ENCODE assay signal across 3 fruit fly cellular contexts in the genomic region with DNA sequence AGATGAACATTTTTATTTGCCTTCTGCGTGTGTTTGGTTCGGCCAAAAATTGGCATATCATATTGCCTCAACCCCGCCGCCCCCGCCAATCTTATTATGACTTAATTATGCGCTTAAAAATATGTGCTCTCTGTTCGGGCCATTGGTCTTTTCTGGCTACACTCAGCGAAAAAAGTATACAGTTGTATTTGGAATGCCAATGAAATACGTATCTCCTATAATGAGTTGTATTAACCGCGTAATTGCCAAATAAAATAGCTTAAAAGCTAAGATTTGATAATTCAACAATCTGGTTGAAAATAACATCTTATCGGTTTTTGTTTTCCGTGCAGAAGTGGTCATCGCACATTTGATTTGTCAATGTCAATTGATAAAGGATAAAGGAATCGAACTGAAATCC.
TF ChIP-seq lines count a peak whose summit lies in the region.

No protein-coding gene starts in this region.

- no peak for TF ChIP-seq CTCF in whole organism, embryonic (GFP tag; optimal IDR thresholded peaks at IDR 0.05; lab: Kevin White, UChicago)

TF ChIP-seq in whole organism, embryonic, 481 proteins besides CTCF, POLR2A, EP300 and RAD21 (continues in another document):
- no peak for TF ChIP-seq CG33213 (GFP tag; optimal IDR thresholded peaks at IDR 0.05; lab: Kevin White, UChicago)
- TF ChIP-seq CG13894 (tag; optimal IDR thresholded peaks at IDR 0.05; lab: Kevin White, UChicago) = no peak
- TF ChIP-seq CG2712 (tag; optimal IDR thresholded peaks at IDR 0.05; lab: Kevin White, UChicago) = no peak
- TF ChIP-seq Six4 (GFP tag; optimal IDR thresholded peaks at IDR 0.05; lab: Kevin White, UChicago) = no peak
- TF ChIP-seq GATAe (GFP tag; conservative IDR thresholded peaks at IDR 0.05; lab: Robert Waterston, UW) = no peak
- no peak for TF ChIP-seq croc (GFP tag; conservative IDR thresholded peaks at IDR 0.05; lab: Robert Waterston, UW)
- TF ChIP-seq CG12155 (GFP tag; optimal IDR thresholded peaks at IDR 0.05; lab: Kevin White, UChicago) = no peak
- peak; percentile 10 for TF ChIP-seq nmo (GFP tag; optimal IDR thresholded peaks at IDR 0.05; lab: Kevin White, UChicago)
- TF ChIP-seq stwl (tag; optimal IDR thresholded peaks at IDR 0.05; lab: Kevin White, UChicago) = no peak
- no peak for TF ChIP-seq Jarid2 (GFP tag; optimal IDR thresholded peaks at IDR 0.05; lab: Kevin White, UChicago)
- no peak for TF ChIP-seq Doc2 (GFP tag; IDR thresholded peaks at IDR 0.05; lab: Robert Waterston, UW)
- TF ChIP-seq tna (GFP tag; IDR thresholded peaks at IDR 0.05; lab: Robert Waterston, UW; ENCODE audit: partially characterized antibody) = no peak
- no peak for TF ChIP-seq inv (GFP tag; IDR thresholded peaks at IDR 0.05; lab: Robert Waterston, UW; ENCODE audit: partially characterized antibody)
- TF ChIP-seq CG5953 (GFP tag; IDR thresholded peaks at IDR 0.05; lab: Robert Waterston, UW) = no peak
- TF ChIP-seq CG18011 (GFP tag; optimal IDR thresholded peaks at IDR 0.05; lab: Kevin White, UChicago) = no peak
- TF ChIP-seq toy (GFP tag; IDR thresholded peaks at IDR 0.05; lab: Robert Waterston, UW) = no peak
- TF ChIP-seq Lim3 (GFP tag; IDR thresholded peaks at IDR 0.05; lab: Robert Waterston, UW) = no peak
- no peak for TF ChIP-seq CG32532 (GFP tag; IDR thresholded peaks at IDR 0.05; lab: Robert Waterston, UW)
- no peak for TF ChIP-seq vfl (GFP tag; optimal IDR thresholded peaks at IDR 0.05; lab: Kevin White, UChicago)
- no peak for TF ChIP-seq CG8388 (GFP tag; optimal IDR thresholded peaks at IDR 0.05; lab: Kevin White, UChicago)
- TF ChIP-seq Dfd (GFP tag; optimal IDR thresholded peaks at IDR 0.05; lab: Kevin White, UChicago) = no peak
- TF ChIP-seq TFAM (GFP tag; optimal IDR thresholded peaks at IDR 0.05; lab: Kevin White, UChicago) = no peak
- no peak for TF ChIP-seq CG6272 (GFP tag; IDR thresholded peaks at IDR 0.05; lab: Robert Waterston, UW)
- TF ChIP-seq Adf1 (GFP tag; IDR thresholded peaks at IDR 0.05; lab: Robert Waterston, UW) = no peak
- no peak for TF ChIP-seq Dad (GFP tag; optimal IDR thresholded peaks at IDR 0.05; lab: Kevin White, UChicago)
- peak; percentile 17 for TF ChIP-seq CG17359 (tag; optimal IDR thresholded peaks at IDR 0.05; lab: Kevin White, UChicago)
- peak; percentile 25; the same call in 1 of the 2 replicates for TF ChIP-seq CG17328 (GFP tag; IDR thresholded peaks at IDR 0.05; lab: Robert Waterston, UW)
- TF ChIP-seq maf-S (GFP tag; optimal IDR thresholded peaks at IDR 0.05; lab: Kevin White, UChicago) = no peak
- no peak for TF ChIP-seq tll (GFP tag; optimal IDR thresholded peaks at IDR 0.05; lab: Kevin White, UChicago)
- TF ChIP-seq dimm (GFP tag; IDR thresholded peaks at IDR 0.05; lab: Robert Waterston, UW) = no peak

TF ChIP-seq in whole organism, prepupa, 60 proteins besides CTCF, POLR2A, EP300 and RAD21 (continues in another document):
- TF ChIP-seq CG9139 (GFP tag; optimal IDR thresholded peaks at IDR 0.05; lab: Kevin White, UChicago) (no peak), CG3919 (GFP tag; optimal IDR thresholded peaks at IDR 0.05; lab: Kevin White, UChicago) (peak; percentile 22), pdm3 (GFP tag; optimal IDR thresholded peaks at IDR 0.05; lab: Kevin White, UChicago) (peak; percentile 10), Eip93F (GFP tag; optimal IDR thresholded peaks at IDR 0.05; lab: Kevin White, UChicago) (no peak), CG6276 (GFP tag; optimal IDR thresholded peaks at IDR 0.05; lab: Kevin White, UChicago) (no peak), CG6808 (GFP tag; optimal IDR thresholded peaks at IDR 0.05; lab: Kevin White, UChicago) (no peak), dsx (GFP tag; optimal IDR thresholded peaks at IDR 0.05; lab: Kevin White, UChicago; ENCODE audit: poor library complexity, severe bottlenecking) (no peak), esn (GFP tag; optimal IDR thresholded peaks at IDR 0.05; lab: Kevin White, UChicago) (peak; percentile 33), CG8632 (GFP tag; optimal IDR thresholded peaks at IDR 0.05; lab: Kevin White, UChicago) (no peak), acj6 (GFP tag; optimal IDR thresholded peaks at IDR 0.05; lab: Kevin White, UChicago) (no peak), Smox (GFP tag; optimal IDR thresholded peaks at IDR 0.05; lab: Kevin White, UChicago) (peak; percentile 29), CG1621 (tag; optimal IDR thresholded peaks at IDR 0.05; lab: Kevin White, UChicago) (no peak), Sox14 (GFP tag; optimal IDR thresholded peaks at IDR 0.05; lab: Kevin White, UChicago) (peak; percentile 10), CG7368 (GFP tag; optimal IDR thresholded peaks at IDR 0.05; lab: Kevin White, UChicago) (no peak), CG8119 (GFP tag; IDR thresholded peaks at IDR 0.05; lab: Robert Waterston, UW) (no peak), Eip75B (GFP tag; optimal IDR thresholded peaks at IDR 0.05; lab: Kevin White, UChicago) (no peak), Gug (GFP tag; IDR thresholded peaks at IDR 0.05; lab: Robert Waterston, UW) (no peak), eg (GFP tag; IDR thresholded peaks at IDR 0.05; lab: Robert Waterston, UW) (no peak), net (GFP tag; optimal IDR thresholded peaks at IDR 0.05; lab: Kevin White, UChicago) (peak; percentile 11), Lpt (GFP tag; optimal IDR thresholded peaks at IDR 0.05; lab: Kevin White, UChicago) (no peak), CG10631 (GFP tag; optimal IDR thresholded peaks at IDR 0.05; lab: Kevin White, UChicago) (no peak), CG11294 (GFP tag; IDR thresholded peaks at IDR 0.05; lab: Robert Waterston, UW) (no peak), svp (GFP tag; lab: Kevin White, UChicago) (peak; percentile 80), fd59A (GFP tag; optimal IDR thresholded peaks at IDR 0.05; lab: Kevin White, UChicago) (no peak), CG10669 (GFP tag; optimal IDR thresholded peaks at IDR 0.05; lab: Kevin White, UChicago) (no peak), CG6854 (GFP tag; optimal IDR thresholded peaks at IDR 0.05; lab: Kevin White, UChicago) (no peak), CG32006 (GFP tag; optimal IDR thresholded peaks at IDR 0.05; lab: Kevin White, UChicago) (peak; percentile 1), achi (GFP tag; optimal IDR thresholded peaks at IDR 0.05; lab: Kevin White, UChicago) (peak; percentile 31), ss (GFP tag; optimal IDR thresholded peaks at IDR 0.05; lab: Kevin White, UChicago) (no peak), lz (GFP tag; optimal IDR thresholded peaks at IDR 0.05; lab: Kevin White, UChicago) (peak; percentile 32), dac (GFP tag; optimal IDR thresholded peaks at IDR 0.05; lab: Kevin White, UChicago) (no peak), CG4318 (GFP tag; optimal IDR thresholded peaks at IDR 0.05; lab: Kevin White, UChicago) (no peak)

TF ChIP-seq in whole organism, wandering third instar larva, 38 proteins besides CTCF, POLR2A, EP300 and RAD21:
- TF ChIP-seq usp (GFP tag; optimal IDR thresholded peaks at IDR 0.05; lab: Kevin White, UChicago) (no peak), fru (GFP tag; optimal IDR thresholded peaks at IDR 0.05; lab: Kevin White, UChicago) (peak; percentile 7), h (GFP tag; optimal IDR thresholded peaks at IDR 0.05; lab: Kevin White, UChicago) (peak; percentile 8), rgr (GFP tag; optimal IDR thresholded peaks at IDR 0.05; lab: Kevin White, UChicago) (peak; percentile 45), ey (GFP tag; optimal IDR thresholded peaks at IDR 0.05; lab: Kevin White, UChicago) (peak; percentile 15), psq (GFP tag; optimal IDR thresholded peaks at IDR 0.05; lab: Kevin White, UChicago) (no peak), Sp1 (GFP tag; optimal IDR thresholded peaks at IDR 0.05; lab: Kevin White, UChicago) (peak; percentile 10), foxo (GFP tag; optimal IDR thresholded peaks at IDR 0.05; lab: Kevin White, UChicago) (peak in 1 of 2 experiments; percentile 35)
